Fruit fly (Drosophila melanogaster) whole organism, embryonic: ENCODE data around the gene PGRP-LF.
A peak's percentile ranks its signal among the peaks of the same experiment; 100 is the strongest.

Experiments used
- Ada2b ChIP-seq: fragments of 200-800 bp; sonication (Bioruptor generic); IDR thresholded peaks from 2 replicates; pipeline ENCODE4 v1.3.6; 2022; ENCODE audit warnings: missing biosample characterization, missing genetic modification characterization
- Antp ChIP-seq: fragments of 200-800 bp; sonication (Bioruptor generic); optimal IDR thresholded peaks from 3 replicates; lab custom pipeline; 2016; ENCODE audit warnings: missing biosample characterization, missing genetic modification characterization
- Bdp1 ChIP-seq: fragments of 200-800 bp; sonication (Bioruptor generic); optimal IDR thresholded peaks from 3 replicates; lab custom pipeline; 2016; ENCODE audit warnings: missing biosample characterization, missing genetic modification characterization
- CG10209 ChIP-seq: fragments of 200-800 bp; sonication (Bioruptor generic); optimal IDR thresholded peaks from 3 replicates; lab custom pipeline; 2017; ENCODE audit warnings: missing biosample characterization, mild to moderate bottlenecking, missing genetic modification characterization, missing genetic modification reagents
- CG10366 ChIP-seq: fragments of 200-800 bp; sonication (Bioruptor generic); IDR thresholded peaks from 2 replicates; pipeline ENCODE4 v1.3.6; 2022; ENCODE audit warnings: missing biosample characterization, missing genetic modification characterization
- CG11247 ChIP-seq: fragments of 200-800 bp; sonication (Bioruptor generic); IDR thresholded peaks from 2 replicates; pipeline ENCODE4 v1.3.6; 2022; ENCODE audit warnings: missing biosample characterization, missing genetic modification characterization
- CG12104 ChIP-seq: fragments of 200-800 bp; sonication (Bioruptor generic); optimal IDR thresholded peaks from 3 replicates; lab custom pipeline; 2016; ENCODE audit warnings: missing biosample characterization, missing genetic modification characterization
- CG13123 ChIP-seq: fragments of 200-800 bp; sonication (Bioruptor generic); optimal IDR thresholded peaks from 2 replicates; lab custom pipeline; 2016; ENCODE audit warnings: missing biosample characterization, missing genetic modification characterization
- CG15514 ChIP-seq: fragments of 200-800 bp; sonication (Bioruptor generic); optimal IDR thresholded peaks from 3 replicates; lab custom pipeline; 2017; ENCODE audit warnings: missing biosample characterization, missing genetic modification characterization, mild to moderate bottlenecking, moderate library complexity, missing genetic modification reagents
- CG16779 ChIP-seq: fragments of 200-800 bp; sonication (Bioruptor generic); IDR thresholded peaks from 2 replicates; pipeline ENCODE4 v1.3.6; 2022; ENCODE audit warnings: missing biosample characterization, missing genetic modification characterization
- CG18262 ChIP-seq: fragments of 200-800 bp; optimal IDR thresholded peaks from 3 replicates; lab custom pipeline; 2019; ENCODE audit warnings: missing biosample characterization, mild to moderate bottlenecking, missing genetic modification characterization, moderate library complexity
- CG1832 ChIP-seq: fragments of 200-800 bp; sonication (Bioruptor generic); optimal IDR thresholded peaks from 2 replicates; lab custom pipeline; 2017; ENCODE audit warnings: missing biosample characterization, mild to moderate bottlenecking, missing genetic modification characterization, inconsistent platforms
- CG18619 ChIP-seq: fragments of 200-800 bp; sonication (Bioruptor generic); optimal IDR thresholded peaks from 3 replicates; lab custom pipeline; 2017; ENCODE audit warnings: missing biosample characterization, mild to moderate bottlenecking, missing genetic modification characterization
- CG2116 ChIP-seq: fragments of 200-800 bp; sonication (Bioruptor generic); optimal IDR thresholded peaks from 3 replicates; lab custom pipeline; 2018; ENCODE audit warnings: missing biosample characterization, mild to moderate bottlenecking, missing genetic modification characterization
- CG2199 ChIP-seq: fragments of 200-800 bp; sonication (Bioruptor generic); IDR thresholded peaks from 3 replicates; pipeline ENCODE4 v1.3.6; 2022; ENCODE audit warnings: missing biosample characterization, missing genetic modification characterization
- CG2202 ChIP-seq: fragments of 200-800 bp; sonication (Bioruptor generic); optimal IDR thresholded peaks from 2 replicates; lab custom pipeline; 2018; ENCODE audit warnings: missing biosample characterization, mild to moderate bottlenecking, missing genetic modification characterization
- CG6254 ChIP-seq: fragments of 200-800 bp; sonication (Bioruptor generic); optimal IDR thresholded peaks from 3 replicates; lab custom pipeline; 2017; ENCODE audit warnings: mild to moderate bottlenecking, missing biosample characterization, missing genetic modification reagents, missing genetic modification characterization
- CG7372 ChIP-seq: fragments of 200-800 bp; sonication (Bioruptor generic); IDR thresholded peaks from 2 replicates; pipeline ENCODE4 v1.3.6; 2022; ENCODE audit warnings: missing biosample characterization, missing genetic modification characterization
- CG7963 ChIP-seq: fragments of 200-800 bp; sonication (Bioruptor generic); IDR thresholded peaks from 3 replicates; pipeline ENCODE4 v1.3.6; 2022; ENCODE audit warnings: missing biosample characterization, missing genetic modification characterization; ENCODE audit not compliant: partially characterized antibody
- CG7987 ChIP-seq: fragments of 200-800 bp; sonication (Bioruptor generic); optimal IDR thresholded peaks from 2 replicates; lab custom pipeline; 2018; ENCODE audit warnings: missing biosample characterization, mild to moderate bottlenecking, missing genetic modification characterization, moderate library complexity
- CG8089 ChIP-seq: fragments of 200-800 bp; sonication (Bioruptor generic); optimal IDR thresholded peaks from 3 replicates; lab custom pipeline; 2016; ENCODE audit warnings: missing biosample characterization, missing genetic modification characterization
- CG8290 ChIP-seq, 3 experiments: fragments of 200-800 bp; sonication (Bioruptor generic); optimal IDR thresholded peaks; 2 replicates each; lab custom pipeline; 2016 to 2019; ENCODE audit warnings: missing biosample characterization in 3 of 3, missing genetic modification characterization in 3 of 3, mild to moderate bottlenecking in 2 of 3, moderate library complexity in 1 of 3
- CG8924 ChIP-seq: fragments of 200-800 bp; optimal IDR thresholded peaks from 3 replicates; lab custom pipeline; 2019; ENCODE audit warnings: missing biosample characterization, mild to moderate bottlenecking, missing genetic modification characterization, moderate library complexity
- GATAe ChIP-seq: fragments of 200-800 bp; sonication (Bioruptor generic); conservative IDR thresholded peaks from 2 replicates; pipeline ENCODE4 v1.3.6; 2022; ENCODE audit warnings: missing biosample characterization, missing genetic modification characterization
- H15 ChIP-seq: fragments of 200-800 bp; sonication (Bioruptor generic); IDR thresholded peaks from 3 replicates; pipeline ENCODE4 v1.3.6; 2022; ENCODE audit warnings: missing biosample characterization, missing genetic modification characterization
- HLHmδ ChIP-seq: fragments of 200-800 bp; sonication (Bioruptor generic); optimal IDR thresholded peaks from 2 replicates; lab custom pipeline; 2018; ENCODE audit warnings: missing biosample characterization, mild to moderate bottlenecking, missing genetic modification characterization, moderate library complexity
- Neu2 ChIP-seq: fragments of 200-800 bp; sonication (Bioruptor generic); optimal IDR thresholded peaks from 3 replicates; lab custom pipeline; 2016; ENCODE audit warnings: missing biosample characterization, missing genetic modification characterization, borderline replicate concordance
- Xrp1 ChIP-seq: fragments of 200-800 bp; sonication (Bioruptor generic); IDR thresholded peaks from 2 replicates; pipeline ENCODE4 v1.3.6; 2022; ENCODE audit warnings: missing biosample characterization, missing genetic modification characterization
- ab ChIP-seq: fragments of 200-800 bp; sonication (Bioruptor generic); optimal IDR thresholded peaks from 2 replicates; lab custom pipeline; 2016; ENCODE audit warnings: missing biosample characterization, missing genetic modification characterization
- bbx ChIP-seq: fragments of 200-800 bp; sonication (Bioruptor generic); IDR thresholded peaks from 2 replicates; pipeline ENCODE4 v1.3.6; 2022; ENCODE audit warnings: missing biosample characterization, missing genetic modification characterization; ENCODE audit not compliant: partially characterized antibody
- bigmax ChIP-seq: fragments of 200-800 bp; sonication (Bioruptor generic); optimal IDR thresholded peaks from 2 replicates; lab custom pipeline; 2018; ENCODE audit warnings: missing biosample characterization, mild to moderate bottlenecking, missing genetic modification characterization
- btn ChIP-seq: fragments of 200-800 bp; sonication (Bioruptor generic); optimal IDR thresholded peaks from 2 replicates; lab custom pipeline; 2016; ENCODE audit warnings: missing biosample characterization, missing genetic modification characterization
- chinmo ChIP-seq: fragments of 200-800 bp; sonication (Bioruptor generic); IDR thresholded peaks from 4 replicates; pipeline ENCODE4 v1.3.6; 2022; ENCODE audit warnings: missing biosample characterization, missing genetic modification characterization; ENCODE audit not compliant: partially characterized antibody
- crol ChIP-seq: fragments of 200-800 bp; sonication (Bioruptor generic); IDR thresholded peaks from 2 replicates; pipeline ENCODE4 v1.3.6; 2022; ENCODE audit warnings: missing biosample characterization, missing genetic modification characterization
- cwo ChIP-seq: fragments of 200-800 bp; sonication (Bioruptor generic); optimal IDR thresholded peaks from 3 replicates; lab custom pipeline; 2017; ENCODE audit warnings: missing biosample characterization, missing genetic modification characterization, mild to moderate bottlenecking, moderate library complexity, missing genetic modification reagents
- dimm ChIP-seq: fragments of 200-800 bp; sonication (Bioruptor generic); IDR thresholded peaks from 2 replicates; pipeline ENCODE4 v1.3.6; 2022; ENCODE audit warnings: missing biosample characterization, missing genetic modification characterization
- eyg ChIP-seq: fragments of 200-800 bp; sonication (Bioruptor generic); optimal IDR thresholded peaks from 3 replicates; lab custom pipeline; 2016; ENCODE audit warnings: missing biosample characterization, missing genetic modification characterization
- hth ChIP-seq: fragments of >200 bp; optimal IDR thresholded peaks from 2 replicates; lab custom pipeline; 2017; ENCODE audit warnings: inconsistent platforms
- lilli ChIP-seq: fragments of 200-800 bp; sonication (Bioruptor generic); optimal IDR thresholded peaks from 3 replicates; lab custom pipeline; 2016; ENCODE audit warnings: missing biosample characterization, missing genetic modification characterization
- nerfin-1 ChIP-seq: fragments of 200-800 bp; sonication (Bioruptor generic); optimal IDR thresholded peaks from 3 replicates; lab custom pipeline; 2019; ENCODE audit warnings: missing biosample characterization, mild to moderate bottlenecking, missing genetic modification characterization, moderate library complexity
- nmo ChIP-seq: fragments of 200-800 bp; sonication (Bioruptor generic); optimal IDR thresholded peaks from 2 replicates; lab custom pipeline; 2018; ENCODE audit warnings: missing biosample characterization, mild to moderate bottlenecking, missing genetic modification characterization, moderate library complexity
- nom ChIP-seq: fragments of 200-800 bp; sonication (Bioruptor generic); optimal IDR thresholded peaks from 2 replicates; lab custom pipeline; 2017; ENCODE audit warnings: missing biosample characterization, missing genetic modification characterization, mild to moderate bottlenecking, moderate library complexity, missing genetic modification reagents
- shn ChIP-seq: fragments of 200-800 bp; sonication (Bioruptor generic); optimal IDR thresholded peaks from 3 replicates; lab custom pipeline; 2016; ENCODE audit warnings: missing biosample characterization, missing genetic modification characterization
- sob ChIP-seq: fragments of 200-800 bp; sonication (Bioruptor generic); IDR thresholded peaks from 2 replicates; pipeline ENCODE4 v1.3.6; 2022; ENCODE audit warnings: missing biosample characterization, missing genetic modification characterization
- stc ChIP-seq: fragments of 200-800 bp; sonication (Bioruptor generic); IDR thresholded peaks from 2 replicates; pipeline ENCODE4 v1.3.6; 2022; ENCODE audit warnings: missing biosample characterization, missing genetic modification characterization
- sug ChIP-seq: fragments of 200-800 bp; optimal IDR thresholded peaks from 2 replicates; lab custom pipeline; 2019; ENCODE audit warnings: missing biosample characterization, mild to moderate bottlenecking, missing genetic modification characterization, moderate library complexity
- tgo ChIP-seq: fragments of 200-800 bp; sonication (Bioruptor generic); IDR thresholded peaks from 3 replicates; pipeline ENCODE4 v1.3.6; 2022; ENCODE audit warnings: missing biosample characterization, missing genetic modification characterization
- vnd ChIP-seq: fragments of 200-800 bp; sonication (Bioruptor generic); IDR thresholded peaks from 3 replicates; pipeline ENCODE4 v1.3.6; 2022; ENCODE audit warnings: missing biosample characterization, missing genetic modification characterization; ENCODE audit not compliant: partially characterized antibody
- zen ChIP-seq: fragments of 200-800 bp; sonication (Bioruptor generic); optimal IDR thresholded peaks from 3 replicates; lab custom pipeline; 2018; ENCODE audit warnings: missing biosample characterization, mild to moderate bottlenecking, missing genetic modification characterization, moderate library complexity

PGRP-LF gene

dm6 chr3L:9396704-9397103, 47.3 kb downstream of the PGRP-LF start:
- TF ChIP-seq CG2116 (GFP tag; lab: Kevin White, UChicago) = no peak
- TF ChIP-seq nom (GFP tag; lab: Kevin White, UChicago) = no peak
- peak; percentile 67 for TF ChIP-seq crol (GFP tag; lab: Robert Waterston, UW)
- no peak for TF ChIP-seq CG7987
- TF ChIP-seq nmo (GFP tag; lab: Kevin White, UChicago) = no peak
- TF ChIP-seq btn (GFP tag; lab: Kevin White, UChicago) = no peak
- TF ChIP-seq CG8290 (GFP tag; optimal IDR thresholded peaks at IDR 0.05; lab: Kevin White, UChicago) = no peak
- TF ChIP-seq CG8290 (tag; optimal IDR thresholded peaks at IDR 0.05; lab: Kevin White, UChicago) = peak in 1 of 2 experiments; percentile 21
- TF ChIP-seq CG12104 = no peak
- TF ChIP-seq lilli (GFP tag; lab: Kevin White, UChicago) = no peak
- no peak for TF ChIP-seq CG15514 (GFP tag; lab: Kevin White, UChicago)
- 0 out of 3 replicates have a peak, but pooled peaks have one; percentile 10 for TF ChIP-seq vnd (GFP tag; lab: Robert Waterston, UW)
- no peak for TF ChIP-seq Ada2b
- TF ChIP-seq chinmo (GFP tag; lab: Robert Waterston, UW) = peak; percentile 75; the same call in 1 of the 4 replicates

dm6 chr3L:9397156-9397555, 47.7 kb downstream of the PGRP-LF start:
- TF ChIP-seq sug (tag; lab: Kevin White, UChicago) (peak; percentile 68), Neu2 (no peak), nerfin-1 (tag; lab: Kevin White, UChicago) (peak; percentile 56), CG7372 (GFP tag; lab: Robert Waterston, UW) (no peak), cwo (GFP tag; lab: Kevin White, UChicago) (peak; percentile 84), bbx (GFP tag; lab: Robert Waterston, UW) (no peak), shn (GFP tag; lab: Kevin White, UChicago) (no peak), HLHmδ (GFP tag; lab: Kevin White, UChicago) (peak; percentile 71), CG2202 (peak; percentile 48), sob (GFP tag; lab: Robert Waterston, UW) (peak; percentile 76), CG6254 (peak; percentile 34), CG18619 (GFP tag; lab: Kevin White, UChicago) (peak; percentile 52), GATAe (GFP tag; lab: Robert Waterston, UW) (peak; percentile 23; the same call in 1 of the 2 replicates), CG16779 (GFP tag; lab: Robert Waterston, UW) (0 out of 2 replicates have a peak, but pooled peaks have one; percentile 48), dimm (GFP tag; lab: Robert Waterston, UW) (no peak), Bdp1 (GFP tag; lab: Kevin White, UChicago) (peak; percentile 18), ab (no peak), Xrp1 (GFP tag; lab: Robert Waterston, UW) (peak; percentile 66), stc (GFP tag; lab: Robert Waterston, UW) (peak; percentile 53; the same call in 1 of the 2 replicates), H15 (GFP tag; lab: Robert Waterston, UW) (no peak), bigmax (GFP tag; lab: Kevin White, UChicago) (peak; percentile 27), eyg (GFP tag; lab: Kevin White, UChicago) (peak; percentile 84), CG2199 (GFP tag; lab: Robert Waterston, UW) (peak; percentile 47; the same call in 1 of the 3 replicates), CG7963 (GFP tag; lab: Robert Waterston, UW) (no peak), tgo (GFP tag; lab: Robert Waterston, UW) (no peak; the same call in 2 of the 3 replicates), hth (no peak), CG10209 (peak; percentile 66), zen (no peak), CG8089 (GFP tag; lab: Kevin White, UChicago) (no peak), CG13123 (GFP tag; lab: Kevin White, UChicago) (no peak), CG1832 (no peak), Antp (GFP tag; lab: Kevin White, UChicago) (peak; percentile 28), CG10366 (GFP tag; lab: Robert Waterston, UW) (no peak), CG8924 (tag; lab: Kevin White, UChicago) (peak; percentile 25), CG11247 (GFP tag; lab: Robert Waterston, UW) (no peak), CG18262 (tag; lab: Kevin White, UChicago) (peak; percentile 46)
